Fruit fly (Drosophila melanogaster): ENCODE measurements around the gene Sec71.
A peak's percentile ranks its signal among the peaks of the same experiment; 100 is the strongest.

Gene Sec71

DNA sequence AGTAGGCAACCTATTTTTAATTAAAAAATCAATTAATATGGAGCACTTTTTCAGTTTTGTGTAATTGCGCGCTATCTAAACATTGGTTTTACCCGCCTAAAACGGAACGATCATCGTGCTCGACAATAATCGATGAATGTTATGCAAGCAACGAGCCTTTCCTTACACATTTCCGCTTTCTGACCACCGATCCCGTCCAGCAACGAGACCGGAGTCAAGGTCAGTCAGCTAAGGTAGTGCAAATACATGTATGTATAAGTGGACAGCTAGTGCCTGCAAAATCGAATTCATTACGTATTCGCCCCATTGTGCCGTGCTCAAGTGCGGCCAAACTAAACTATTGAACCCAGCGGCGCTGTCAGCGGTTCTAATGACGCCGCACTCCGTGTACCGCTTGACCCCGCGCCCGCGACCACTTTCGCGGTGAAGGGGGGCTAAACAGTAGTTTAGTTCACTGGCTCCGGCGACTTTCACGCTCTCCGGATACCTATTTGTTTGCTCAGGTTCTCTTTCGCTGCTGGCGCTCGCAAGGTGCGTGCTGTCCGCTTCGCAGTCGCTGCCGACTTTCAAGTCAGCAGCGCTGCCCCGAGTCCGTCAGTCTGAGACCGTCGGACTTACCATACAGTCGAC lies 9.8 kb downstream of the Sec71 start, which contains the start of gene CAH1:
CAH1 (plus strand) TSS at position 595 of the 630 bp plus-strand sequence.
- TF ChIP-seq noc (tag; optimal IDR thresholded peaks at IDR 0.05): no peak

DNA sequence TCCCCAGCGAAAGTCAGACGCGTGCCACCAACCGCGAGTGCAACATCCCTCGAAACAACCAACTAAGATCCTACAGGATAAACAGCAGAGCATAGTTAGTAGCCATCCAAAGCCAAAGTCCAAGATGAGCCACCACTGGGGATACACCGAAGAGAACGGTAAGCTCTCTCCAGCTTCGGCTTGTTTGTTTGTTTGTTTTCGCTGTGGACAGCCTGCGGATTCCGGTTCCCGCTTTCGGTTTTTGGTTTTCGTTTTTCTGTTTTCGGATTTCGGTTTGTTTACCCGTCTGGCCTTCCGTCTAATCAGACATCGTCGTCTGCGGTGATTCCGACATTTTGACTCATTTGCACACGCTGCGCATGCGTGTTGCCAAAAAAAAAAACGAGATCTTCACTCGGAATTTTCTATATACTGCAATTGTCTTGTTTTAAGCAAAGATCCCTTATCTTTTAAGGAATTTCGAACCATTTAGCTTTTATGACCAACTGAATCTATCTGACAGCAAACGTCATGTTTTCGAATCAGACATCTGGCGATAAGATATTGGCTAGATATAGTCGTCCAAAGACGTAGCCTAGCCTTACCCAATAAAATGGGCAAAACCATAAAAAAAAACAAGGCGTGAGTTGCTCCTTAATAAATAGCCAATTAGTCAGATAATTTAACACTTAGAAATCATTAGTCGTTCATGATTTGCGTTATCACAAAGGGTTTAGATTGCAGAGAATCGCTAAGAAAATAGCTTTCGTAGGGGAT lies 10.7 kb downstream of the Sec71 start:
- no peak for TF ChIP-seq noc (tag; optimal IDR thresholded peaks at IDR 0.05)

- no peak for TF ChIP-seq noc (tag; optimal IDR thresholded peaks at IDR 0.05)
Observed at dm6 chr2L:13804561-13805067, 11.3 kb downstream of the Sec71 start.

DNA sequence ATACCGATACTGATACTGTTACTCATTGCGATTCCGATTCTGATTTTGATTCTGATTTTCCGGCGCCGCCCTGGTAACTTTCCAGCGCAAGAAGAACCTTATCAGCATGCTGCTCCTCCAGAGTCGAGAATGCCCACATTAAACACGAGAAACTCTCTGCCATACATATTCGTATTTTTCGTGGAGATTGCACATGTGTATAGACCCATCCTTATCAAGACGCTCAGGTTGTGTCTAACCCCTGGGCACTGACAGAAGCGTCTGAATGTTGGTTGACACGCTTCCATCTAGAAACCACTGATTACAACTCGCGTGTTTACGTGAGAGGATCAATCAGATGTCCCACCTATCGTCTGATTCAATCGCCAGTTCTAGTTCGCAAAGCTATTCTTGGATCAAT lies 11.8 kb downstream of the Sec71 start:
- no peak for TF ChIP-seq noc (tag; optimal IDR thresholded peaks at IDR 0.05)

DNA sequence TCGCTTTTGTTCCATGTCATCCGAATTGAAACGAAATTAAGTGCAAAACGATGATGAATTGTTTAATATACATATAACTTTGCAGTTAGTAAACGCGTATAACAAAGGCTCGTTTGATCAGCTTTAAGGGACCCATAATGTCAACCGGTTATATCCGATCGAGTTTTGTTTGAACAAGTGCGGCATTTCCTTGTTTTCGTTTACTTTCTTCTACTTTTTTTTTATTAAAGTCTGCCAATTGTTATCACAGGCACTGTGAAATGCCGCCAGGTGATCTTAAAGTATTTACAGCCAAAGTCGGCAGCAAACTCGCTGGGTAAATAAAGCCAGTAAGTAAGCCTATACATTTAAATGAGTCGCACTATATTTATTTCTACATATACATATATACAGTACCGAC lies 13.8 kb downstream of the Sec71 start:
- peak; percentile 32 for TF ChIP-seq noc (tag; optimal IDR thresholded peaks at IDR 0.05)

dm6 chr2L:13807959-13808358 lies 14.6 kb downstream of the Sec71 start:
- no peak for TF ChIP-seq noc (tag; optimal IDR thresholded peaks at IDR 0.05)

DNA sequence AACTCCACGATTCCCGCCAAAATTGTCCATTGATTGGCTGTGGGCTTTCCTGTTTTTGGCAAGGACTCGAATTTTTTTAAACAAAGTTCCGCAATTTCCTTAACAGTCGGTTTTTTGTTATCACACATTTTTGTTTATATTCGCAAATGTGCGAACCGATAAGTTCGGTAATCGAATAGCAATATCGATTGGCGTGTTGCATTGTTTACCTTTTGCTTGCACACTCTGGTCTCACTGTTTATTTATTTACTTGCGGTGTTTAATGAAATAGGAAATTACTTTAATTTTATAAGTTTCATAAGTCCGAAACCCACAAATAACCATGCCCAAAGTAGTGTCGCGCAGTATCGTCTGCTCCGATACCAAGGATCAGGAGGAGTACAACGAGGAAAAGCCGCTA lies 18.0 kb downstream of the Sec71 start, which contains the start of the genes Adat1 and CG16865:
Adat1 (minus strand) TSS at position 152 of the 400 bp plus-strand sequence.
CG16865 (plus strand) TSS at position 200 of the 400 bp plus-strand sequence.
- TF ChIP-seq noc (tag; optimal IDR thresholded peaks at IDR 0.05): no peak

dm6 chr2L:13813156-13813555 lies 19.8 kb downstream of the Sec71 start, which contains the start of gene CG16888:
TSS of gene CG16888 (minus strand) at chr2L:13813256.
- TF ChIP-seq noc (tag; optimal IDR thresholded peaks at IDR 0.05): no peak

- no peak for TF ChIP-seq noc (tag; optimal IDR thresholded peaks at IDR 0.05)
Observed at dm6 chr2L:13813604-13814178, 20.4 kb downstream of the Sec71 start, which contains the start of gene Sos. TSS of gene Sos (plus strand) at chr2L:13813816.

dm6 chr2L:13820176-13820575 lies 26.9 kb downstream of the Sec71 start:
- TF ChIP-seq noc (tag; optimal IDR thresholded peaks at IDR 0.05): no peak

- no peak for TF ChIP-seq noc (tag; optimal IDR thresholded peaks at IDR 0.05)
Observed at dm6 chr2L:13820948-13821347, 27.6 kb downstream of the Sec71 start, which contains the start of gene b. TSS of gene b (plus strand) at chr2L:13821248.

DNA sequence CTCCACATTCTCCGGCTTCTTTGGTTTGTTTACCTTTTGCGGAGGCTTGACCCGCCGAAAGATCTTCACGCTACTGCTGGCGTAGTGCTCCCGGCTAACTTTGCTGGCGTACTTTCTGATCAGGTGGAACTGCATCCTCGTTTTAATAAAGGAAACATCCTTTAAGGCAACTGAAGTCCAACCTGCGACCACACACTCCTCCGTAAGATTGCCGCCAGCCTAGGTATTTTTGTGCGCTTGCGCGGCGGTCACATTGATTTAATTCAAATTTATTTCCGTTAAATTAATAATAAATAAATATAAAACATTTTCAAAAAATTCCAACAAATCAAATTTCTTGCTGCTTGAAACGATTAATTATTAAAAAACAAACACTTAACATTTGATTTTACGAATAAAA lies 34.2 kb downstream of the Sec71 start, which contains the start of gene PolG1:
PolG1 (minus strand) TSS at position 216 of the 400 bp plus-strand sequence.
- no peak for TF ChIP-seq noc (tag; optimal IDR thresholded peaks at IDR 0.05)

DNA sequence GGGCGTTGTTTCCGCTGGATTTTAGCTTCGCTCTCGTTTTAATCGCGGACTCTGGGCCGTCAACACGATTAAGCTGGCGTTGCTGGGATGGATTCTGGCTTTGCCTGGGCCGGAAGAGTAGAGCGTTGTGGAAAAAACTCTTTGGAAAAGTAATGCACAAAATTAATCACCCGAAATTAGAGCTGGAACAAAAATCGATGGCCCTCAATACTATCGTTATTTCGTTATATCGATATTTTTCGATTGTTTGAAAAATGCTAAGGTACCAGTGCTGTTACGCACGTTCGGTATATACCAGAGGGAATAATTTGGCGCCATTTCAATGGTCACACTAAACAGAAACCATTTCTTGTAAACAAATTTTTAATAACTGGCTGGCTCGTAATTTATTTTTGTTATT lies 36.2 kb downstream of the Sec71 start, which contains the start of the genes Arpc1 and Orc5:
Arpc1 (minus strand) TSS at position 202 of the 400 bp plus-strand sequence.
Orc5 (plus strand) TSS at position 298 of the 400 bp plus-strand sequence.
- no peak for TF ChIP-seq noc (tag; optimal IDR thresholded peaks at IDR 0.05)

dm6 chr2L:13833058-13833457 lies 39.7 kb downstream of the Sec71 start, which contains the start of the genes GatC, PolG2 and Polr2C:
TSS of gene GatC (minus strand) at chr2L:13833105.
TSS of gene PolG2 (minus strand) at chr2L:13833105.
TSS of gene Polr2C (plus strand) at chr2L:13833337.
- no peak for TF ChIP-seq noc (tag; optimal IDR thresholded peaks at IDR 0.05)

dm6 chr2L:13835002-13835910 lies 41.9 kb downstream of the Sec71 start, which contains the start of the genes mRpS23 and CenG1A:
TSS of gene mRpS23 (minus strand) at chr2L:13835072.
TSS of gene CenG1A (plus strand) at chr2L:13835564.
- TF ChIP-seq noc (tag; optimal IDR thresholded peaks at IDR 0.05): peak; percentile 99
